Fruit fly (Drosophila melanogaster): ENCODE results near the gene CG14270.

- no peak for TF ChIP-seq CG32121 (GFP tag; IDR thresholded peaks at IDR 0.05)
- TF ChIP-seq CG17806 (tag; optimal IDR thresholded peaks at IDR 0.05): no peak
- TF ChIP-seq CG8159 (tag; optimal IDR thresholded peaks at IDR 0.05): no peak
- TF ChIP-seq Ets98B (GFP tag; IDR thresholded peaks at IDR 0.05): no peak
- TF ChIP-seq CG14655 (GFP tag; optimal IDR thresholded peaks at IDR 0.05): no peak
- no peak for TF ChIP-seq CG15710 (tag; optimal IDR thresholded peaks at IDR 0.05)
- TF ChIP-seq CG4496 (GFP tag; IDR thresholded peaks at IDR 0.05): no peak
- no peak for TF ChIP-seq Pif1B (GFP tag; optimal IDR thresholded peaks at IDR 0.05)
- no peak for TF ChIP-seq CG8301 (tag; optimal IDR thresholded peaks at IDR 0.05)
- no peak for TF ChIP-seq Pif1A (GFP tag; optimal IDR thresholded peaks at IDR 0.05)
- no peak for TF ChIP-seq gl (tag; optimal IDR thresholded peaks at IDR 0.05)
Observed at dm6 chrX:3470467-3471079, 14.6 kb downstream of the CG14270 start.
